Worm (Caenorhabditis elegans): Measurements from ENCODE around the gene F19B10.10.

F19B10.10 gene

DNA sequence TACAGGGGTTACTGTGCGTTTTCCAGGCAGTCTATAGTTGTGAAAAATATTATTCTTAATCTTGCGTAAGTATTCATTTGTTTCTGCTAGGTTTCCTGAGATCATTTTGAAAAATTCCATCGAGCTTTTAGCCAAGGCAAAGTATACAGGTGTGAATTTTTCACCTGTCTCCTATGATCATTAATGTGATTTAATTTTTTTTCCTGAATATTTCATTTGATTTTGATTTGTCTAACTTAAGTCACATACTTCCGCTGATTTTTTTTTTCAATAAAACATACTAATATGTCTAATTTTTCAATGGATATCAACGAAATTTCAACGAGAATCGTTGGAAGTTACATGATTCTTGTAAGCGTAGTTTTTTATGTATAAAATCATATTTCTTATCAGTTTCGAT is 24.1 kb upstream of the F19B10.10 start, which contains the start of gene srx-108:
Gene srx-108 (plus strand): TSS at position 301 of the 400 bp plus-strand sequence.
- TF ChIP-seq npax-4 (tag; optimal IDR thresholded peaks at IDR 0.05): no peak
- no peak for TF ChIP-seq fkh-6 (tag; optimal IDR thresholded peaks at IDR 0.05)
- TF ChIP-seq ttx-3 (tag; optimal IDR thresholded peaks at IDR 0.05): no peak
- no peak for TF ChIP-seq ama-1 (optimal IDR thresholded peaks at IDR 0.05)
- no peak for TF ChIP-seq nhr-232 (tag; optimal IDR thresholded peaks at IDR 0.05)
- TF ChIP-seq odd-2 (tag; optimal IDR thresholded peaks at IDR 0.05): no peak
- no peak for TF ChIP-seq fkh-10 (GFP tag; optimal IDR thresholded peaks at IDR 0.05)

DNA sequence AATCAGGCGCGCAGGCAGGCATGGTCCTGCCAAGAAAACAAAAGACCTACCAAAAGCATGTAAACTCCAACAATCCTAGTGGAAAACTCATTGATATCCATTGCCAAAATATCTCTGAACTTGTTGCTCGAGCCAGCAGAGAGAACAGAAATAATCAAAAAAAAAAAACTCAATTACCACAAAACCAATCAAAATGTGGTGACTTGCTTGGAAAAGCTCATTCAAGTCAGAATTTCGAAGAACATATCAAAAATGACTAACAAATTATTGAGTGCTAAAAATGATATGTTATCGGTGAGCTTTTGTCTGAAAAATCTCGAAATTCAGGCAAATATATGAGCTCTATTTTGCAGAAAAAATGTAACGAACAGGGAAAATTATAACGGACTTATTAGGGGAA is 20.1 kb upstream of the F19B10.10 start, which contains the start of gene srx-105:
Gene srx-105 (minus strand): TSS at position 101 of the 400 bp plus-strand sequence.
- TF ChIP-seq ceh-9 (tag; optimal IDR thresholded peaks at IDR 0.05) (no peak), ztf-16 (tag; optimal IDR thresholded peaks at IDR 0.05) (no peak), ttx-3 (tag; optimal IDR thresholded peaks at IDR 0.05) (no peak), K02D7.2 (tag; optimal IDR thresholded peaks at IDR 0.05) (no peak), elt-2 (tag; optimal IDR thresholded peaks at IDR 0.05) (no peak), rnt-1 (tag; optimal IDR thresholded peaks at IDR 0.05) (no peak), unc-55 (GFP tag; optimal IDR thresholded peaks at IDR 0.05) (no peak)

DNA sequence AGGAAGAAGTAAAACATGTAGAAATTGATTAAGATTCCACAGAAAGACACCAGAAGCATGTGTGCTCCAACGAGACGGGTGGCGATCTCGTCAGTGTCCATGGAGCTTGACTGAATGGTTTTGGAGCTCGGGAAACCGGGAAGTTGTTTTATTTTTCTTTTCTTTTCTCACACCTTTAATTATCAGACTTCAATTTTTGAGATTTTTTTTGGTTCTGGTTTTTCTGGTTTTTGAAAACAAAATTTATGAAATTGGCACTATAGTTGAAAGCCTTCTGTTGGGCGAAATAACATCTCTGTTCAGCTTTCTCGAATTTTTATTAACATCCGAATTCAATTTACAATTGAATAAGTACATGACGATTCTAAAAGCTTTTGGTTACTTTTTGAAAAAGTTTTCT is 18.4 kb upstream of the F19B10.10 start, which contains the start of gene srx-104:
Gene srx-104 (minus strand): TSS at position 101 of the 400 bp plus-strand sequence.
- TF ChIP-seq pros-1 (tag; optimal IDR thresholded peaks at IDR 0.05) (no peak), ceh-31 (tag; optimal IDR thresholded peaks at IDR 0.05) (no peak), che-1 (tag; optimal IDR thresholded peaks at IDR 0.05) (no peak), mec-3 (tag; optimal IDR thresholded peaks at IDR 0.05; ENCODE audit: borderline replicate concordance) (no peak), nfya-1 (tag; optimal IDR thresholded peaks at IDR 0.05) (no peak), C08G9.2 (tag; optimal IDR thresholded peaks at IDR 0.05) (no peak), pha-4 (tag; optimal IDR thresholded peaks at IDR 0.05) (no peak), sox-4 (tag; optimal IDR thresholded peaks at IDR 0.05) (no peak), unc-86 (tag; optimal IDR thresholded peaks at IDR 0.05) (no peak), odd-2 (tag; optimal IDR thresholded peaks at IDR 0.05) (no peak)

DNA sequence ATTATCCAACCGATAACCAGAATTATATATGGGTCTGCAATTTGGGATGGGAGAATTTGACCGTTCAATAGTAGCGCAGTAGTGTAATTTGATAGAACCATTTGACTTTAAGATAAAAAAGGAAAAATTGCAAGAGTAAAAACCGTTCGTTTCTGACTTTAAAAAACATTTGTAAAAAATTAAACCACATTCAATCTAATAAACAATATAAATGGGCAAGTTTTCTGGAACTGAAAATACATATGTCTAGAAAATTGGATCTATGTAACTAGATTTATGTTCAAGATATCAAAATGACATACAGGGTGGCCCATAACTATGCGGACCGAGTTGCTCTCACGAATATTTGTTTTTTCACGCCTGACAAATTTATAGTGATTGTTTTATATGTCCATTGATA is 13.4 kb upstream of the F19B10.10 start, which contains the start of gene srx-102:
Gene srx-102 (minus strand): TSS at position 101 of the 400 bp plus-strand sequence.
- TF ChIP-seq ceh-2 (tag; optimal IDR thresholded peaks at IDR 0.05): no peak
- TF ChIP-seq unc-3 (GFP tag; conservative IDR thresholded peaks at IDR 0.05): no peak
- TF ChIP-seq unc-3 (tag; optimal IDR thresholded peaks at IDR 0.05): no peak
- TF ChIP-seq zip-5 (tag; optimal IDR thresholded peaks at IDR 0.05): no peak
- TF ChIP-seq sdc-2 (tag; optimal IDR thresholded peaks at IDR 0.05): no peak
- TF ChIP-seq ceh-34 (tag; optimal IDR thresholded peaks at IDR 0.05): no peak
- TF ChIP-seq C38D4.7 (GFP tag; optimal IDR thresholded peaks at IDR 0.05): no peak
- TF ChIP-seq lim-6 (tag; optimal IDR thresholded peaks at IDR 0.05): no peak
- no peak for TF ChIP-seq ceh-6 (GFP tag; optimal IDR thresholded peaks at IDR 0.05)
- no peak for TF ChIP-seq unc-55 (GFP tag; optimal IDR thresholded peaks at IDR 0.05)
- TF ChIP-seq unc-42 (tag; optimal IDR thresholded peaks at IDR 0.05): no peak
- no peak for TF ChIP-seq sox-4 (tag; optimal IDR thresholded peaks at IDR 0.05)
- TF ChIP-seq C08G9.2 (tag; optimal IDR thresholded peaks at IDR 0.05): no peak
- no peak for TF ChIP-seq npax-4 (tag; optimal IDR thresholded peaks at IDR 0.05)
- no peak for TF ChIP-seq ceh-24 (tag; optimal IDR thresholded peaks at IDR 0.05)
- TF ChIP-seq pqm-1 (tag; optimal IDR thresholded peaks at IDR 0.05): no peak

DNA sequence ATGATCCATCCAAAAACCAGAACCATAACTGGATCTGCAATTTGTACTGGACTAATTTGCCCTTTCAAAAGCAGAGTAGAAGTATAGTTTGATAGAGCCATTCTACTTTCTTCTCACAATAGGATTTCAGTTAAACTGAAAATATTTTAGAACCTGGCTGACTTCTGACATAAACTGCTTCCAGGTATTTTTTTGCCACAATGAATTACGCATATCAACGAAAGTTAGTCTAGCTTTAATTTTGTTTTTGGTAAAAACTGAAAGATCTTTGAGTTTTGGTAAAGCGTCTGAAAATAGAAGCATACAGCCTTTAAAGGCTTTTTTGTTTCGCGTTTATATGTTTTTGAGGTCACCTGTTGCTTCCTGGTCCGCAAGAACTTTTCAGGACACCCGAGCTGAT is 9.4 kb upstream of the F19B10.10 start, which contains the start of gene srx-101:
Gene srx-101 (minus strand): TSS at position 101 of the 400 bp plus-strand sequence.
- no peak for TF ChIP-seq ref-2 (tag; optimal IDR thresholded peaks at IDR 0.05)
- no peak for TF ChIP-seq unc-55 (GFP tag; optimal IDR thresholded peaks at IDR 0.05)
- no peak for TF ChIP-seq sox-4 (tag; optimal IDR thresholded peaks at IDR 0.05)
- no peak for TF ChIP-seq fkh-6 (tag; optimal IDR thresholded peaks at IDR 0.05)
- TF ChIP-seq hlh-30 (tag; optimal IDR thresholded peaks at IDR 0.05; ENCODE audit: insufficient read depth): no peak
- no peak for TF ChIP-seq rnt-1 (tag; optimal IDR thresholded peaks at IDR 0.05)
- no peak for TF ChIP-seq ceh-30 (tag; optimal IDR thresholded peaks at IDR 0.05)
- TF ChIP-seq odd-2 (tag; optimal IDR thresholded peaks at IDR 0.05): no peak
- no peak for TF ChIP-seq fkh-10 (GFP tag; optimal IDR thresholded peaks at IDR 0.05)
- no peak for TF ChIP-seq ets-4 (tag; optimal IDR thresholded peaks at IDR 0.05)
- TF ChIP-seq pag-3 (tag; optimal IDR thresholded peaks at IDR 0.05; ENCODE audit: borderline replicate concordance): no peak
- TF ChIP-seq K02D7.2 (tag; optimal IDR thresholded peaks at IDR 0.05): no peak
- no peak for TF ChIP-seq ceh-14 (tag; optimal IDR thresholded peaks at IDR 0.05)
- no peak for TF ChIP-seq unc-42 (tag; optimal IDR thresholded peaks at IDR 0.05)
- TF ChIP-seq pha-2 (tag; optimal IDR thresholded peaks at IDR 0.05): no peak
- no peak for TF ChIP-seq ceh-9 (tag; optimal IDR thresholded peaks at IDR 0.05)
- no peak for TF ChIP-seq ceh-22 (tag; optimal IDR thresholded peaks at IDR 0.05)
- TF ChIP-seq lin-11 (tag; optimal IDR thresholded peaks at IDR 0.05): no peak

Data from whole organism, late embryonic.